Worm (Caenorhabditis elegans) whole organism, mixed stage, embryonic: ENCODE measurements around the gene spc-2.
A peak's percentile ranks its signal among the peaks of the same experiment; 100 is the strongest.

Experiments
- ces-1 ChIP-seq: fragments of 150-350 bp; optimal IDR thresholded peaks from 2 replicates; lab custom pipeline; 2014; ENCODE audit warnings: missing biosample characterization, missing genetic modification reagents, missing genetic modification characterization
- drap-1 ChIP-seq: fragments of 200-800 bp; sonication (Bioruptor generic); optimal IDR thresholded peaks from 3 replicates; lab custom pipeline; 2018; ENCODE audit warnings: mild to moderate bottlenecking, missing genetic modification characterization, missing compliant biosample characterization
- elt-1 ChIP-seq: sonication (generic microtip); optimal IDR thresholded peaks from 2 replicates; lab custom pipeline; 2017; ENCODE audit warnings: missing genetic modification characterization, mild to moderate bottlenecking, missing compliant biosample characterization, antibody characterized with exemption, moderate library complexity, borderline replicate concordance; ENCODE audit not compliant: insufficient read depth
- mep-1 ChIP-seq: fragments of 150-350 bp; optimal IDR thresholded peaks from 2 replicates; lab custom pipeline; 2017; ENCODE audit warnings: missing biosample characterization, missing genetic modification reagents, missing genetic modification characterization, inconsistent platforms
- nhr-12 ChIP-seq: fragments of 150-350 bp; optimal IDR thresholded peaks from 2 replicates; lab custom pipeline; 2014; ENCODE audit warnings: missing biosample characterization, missing genetic modification characterization
- nhr-237 ChIP-seq: fragments of 150-350 bp; optimal IDR thresholded peaks from 2 replicates; lab custom pipeline; 2014; ENCODE audit warnings: missing biosample characterization, missing genetic modification characterization
- nhr-76 ChIP-seq: sonication (generic microtip); optimal IDR thresholded peaks from 2 replicates; lab custom pipeline; 2017; ENCODE audit warnings: missing biosample characterization, missing genetic modification characterization
- pha-4 ChIP-seq: fragments of 150-350 bp; optimal IDR thresholded peaks from 2 replicates; lab custom pipeline; 2018; ENCODE audit warnings: missing biosample characterization, missing genetic modification reagents, missing genetic modification characterization
- unc-62 ChIP-seq: fragments of 150-350 bp; optimal IDR thresholded peaks from 2 replicates; lab custom pipeline; 2014; ENCODE audit warnings: missing biosample characterization, missing genetic modification reagents, missing genetic modification characterization

- TF ChIP-seq elt-1 (tag; lab: Kevin White, UChicago) (no peak), ces-1 (GFP tag; lab: Kevin White, UChicago) (no peak), mep-1 (tag; lab: Kevin White, UChicago) (no peak), nhr-237 (tag; lab: Kevin White, UChicago) (peak; percentile 38), nhr-12 (tag; lab: Kevin White, UChicago) (no peak), unc-62 (GFP tag; lab: Kevin White, UChicago) (no peak), nhr-76 (tag; lab: Kevin White, UChicago) (no peak), pha-4 (tag; lab: Kevin White, UChicago) (no peak), drap-1 (no peak)
These were observed 37.1 kb upstream of the spc-2 start, which contains the start of the genes C14B9.8 and mrpl-18 for ce11 chrIII:8144574-8145065.
